Worm (Caenorhabditis elegans): Measurements from ENCODE around the gene mlc-7.
"Not testable (repeated sequence)": the region's sequence is repeated elsewhere in the genome, so short reads cannot be mapped to it uniquely, and the experiment has no call there.

The mlc-7 gene

ce11 chrIII:13751144-13751543 lies at the start of gene mlc-7:
TSS of gene mlc-7 (plus strand) at chrIII:13751444.
- not testable (repeated sequence) for TF ChIP-seq gei-17 (GFP tag; optimal IDR thresholded peaks at IDR 0.05); atf-7 (tag; optimal IDR thresholded peaks at IDR 0.05); Y53G8AR.9 (GFP tag; conservative IDR thresholded peaks at IDR 0.05)

ce11 chrIII:13701691-13702090 lies 49.6 kb upstream of the mlc-7 start, which contains the start of gene lit-1:
TSS of gene lit-1 (plus strand) at chrIII:13701991.
- TF ChIP-seq F57A8.1 (GFP tag; optimal IDR thresholded peaks at IDR 0.05) (no peak), F52B5.7 (tag; optimal IDR thresholded peaks at IDR 0.05) (no peak), nfyb-1 (GFP tag; IDR thresholded peaks at IDR 0.05) (no peak), egrh-3 (GFP tag; IDR thresholded peaks at IDR 0.05) (no peak), ccch-3 (GFP tag; optimal IDR thresholded peaks at IDR 0.05) (no peak), unc-62 (GFP tag; optimal IDR thresholded peaks at IDR 0.05) (no peak), nhr-27 (tag; optimal IDR thresholded peaks at IDR 0.05) (no peak), F23B12.7 (tag; optimal IDR thresholded peaks at IDR 0.05; ENCODE audit: insufficient read depth) (no peak), sea-2 (GFP tag; IDR thresholded peaks at IDR 0.05) (no peak), unc-130 (GFP tag; optimal IDR thresholded peaks at IDR 0.05) (no peak), F39B2.1 (GFP tag; IDR thresholded peaks at IDR 0.05) (no peak), ztf-26 (tag; optimal IDR thresholded peaks at IDR 0.05) (no peak), hmg-20 (GFP tag; IDR thresholded peaks at IDR 0.05) (no peak), B0035.1 (tag; optimal IDR thresholded peaks at IDR 0.05) (no peak), hsf-1 (GFP tag; IDR thresholded peaks at IDR 0.05) (no peak), lir-1 (GFP tag; conservative IDR thresholded peaks at IDR 0.05) (no peak), zim-3 (tag; optimal IDR thresholded peaks at IDR 0.05) (no peak), F55B11.4 (tag; optimal IDR thresholded peaks at IDR 0.05; ENCODE audit: borderline replicate concordance, insufficient read depth) (no peak)

- TF ChIP-seq madf-10 (tag; optimal IDR thresholded peaks at IDR 0.05) (no peak), efl-1 (GFP tag; optimal IDR thresholded peaks at IDR 0.05) (no peak), ztf-18 (tag; optimal IDR thresholded peaks at IDR 0.05) (no peak), B0261.1 (tag; optimal IDR thresholded peaks at IDR 0.05) (no peak), nfyb-1 (GFP tag; IDR thresholded peaks at IDR 0.05) (peak; percentile 31; the same call in 1 of the 2 replicates), hrde-1 (tag; optimal IDR thresholded peaks at IDR 0.05; ENCODE audit: borderline replicate concordance) (no peak), lin-54 (GFP tag; optimal IDR thresholded peaks at IDR 0.05) (no peak), lin-35 (GFP tag; optimal IDR thresholded peaks at IDR 0.05) (no peak)
Observed at ce11 chrIII:13708415-13708814, 42.8 kb upstream of the mlc-7 start.

DNA sequence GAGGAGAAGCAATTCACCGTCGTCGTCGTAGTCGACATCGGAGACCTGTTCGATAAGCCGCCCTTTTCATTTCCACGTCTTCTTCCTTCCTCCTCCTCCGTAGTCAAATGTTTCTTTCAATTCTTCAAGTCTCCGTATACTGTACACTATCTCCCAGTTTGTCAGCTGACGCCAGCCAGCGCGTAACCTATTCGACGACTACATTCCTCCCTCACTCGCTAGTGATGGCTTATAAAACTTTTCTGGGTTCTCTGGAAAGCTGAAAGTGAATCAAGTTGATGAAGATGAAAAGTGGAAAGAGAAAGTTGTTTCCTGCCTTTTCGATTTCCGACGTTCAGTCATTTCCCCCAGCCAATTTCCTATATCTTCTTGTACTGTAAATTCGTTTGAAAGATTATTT lies 42.1 kb upstream of the mlc-7 start:
- TF ChIP-seq ztf-26 (tag; optimal IDR thresholded peaks at IDR 0.05) (peak; percentile 8), lag-1 (GFP tag; IDR thresholded peaks at IDR 0.05) (no peak), lin-35 (GFP tag; optimal IDR thresholded peaks at IDR 0.05) (no peak)

DNA sequence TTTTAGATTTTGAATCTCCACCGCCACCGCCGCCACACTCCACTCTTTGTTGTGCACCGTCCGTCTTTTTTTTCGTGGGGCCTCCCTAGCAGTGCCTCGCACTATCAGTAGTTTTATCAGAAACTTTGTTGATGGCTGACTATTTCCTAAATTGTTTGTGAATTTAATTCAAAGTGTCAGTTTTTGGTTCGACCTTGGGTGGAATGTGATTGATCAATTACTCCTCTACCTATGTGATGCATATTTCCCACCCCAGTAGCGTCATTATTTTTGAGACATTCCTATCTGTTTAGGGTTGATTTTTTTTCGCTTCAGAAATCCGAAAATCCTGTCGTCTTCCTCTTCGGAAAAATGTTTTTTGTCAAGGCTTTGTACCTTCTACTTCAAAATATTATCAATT lies 40.6 kb upstream of the mlc-7 start:
- TF ChIP-seq ekl-4 (GFP tag; IDR thresholded peaks at IDR 0.05) (no peak), C17E4.6 (GFP tag; IDR thresholded peaks at IDR 0.05) (no peak), nhr-90 (tag; optimal IDR thresholded peaks at IDR 0.05) (no peak), F57A8.1 (GFP tag; optimal IDR thresholded peaks at IDR 0.05) (no peak), hsf-1 (GFP tag; IDR thresholded peaks at IDR 0.05) (no peak), nhr-179 (tag; optimal IDR thresholded peaks at IDR 0.05) (no peak), ceh-27 (GFP tag; optimal IDR thresholded peaks at IDR 0.05) (no peak), xnd-1 (tag; optimal IDR thresholded peaks at IDR 0.05) (no peak), Y53F4B.3 (GFP tag; IDR thresholded peaks at IDR 0.05) (no peak), unc-130 (GFP tag; optimal IDR thresholded peaks at IDR 0.05) (no peak), F10E7.11 (tag; optimal IDR thresholded peaks at IDR 0.05) (no peak), atf-7 (tag; optimal IDR thresholded peaks at IDR 0.05) (no peak)
